Worm (Caenorhabditis elegans) whole organism, L2 larva: ENCODE results near the gene ZC168.2.

Source experiments
- C34F6.9 ChIP-seq: fragments of 150-350 bp; optimal IDR thresholded peaks from 2 replicates; lab custom pipeline; 2014; ENCODE audit warnings: missing biosample characterization, missing genetic modification characterization
- F13H6.1 ChIP-seq: sonication (generic microtip); optimal IDR thresholded peaks from 2 replicates; lab custom pipeline; 2016; ENCODE audit warnings: missing genetic modification characterization, missing compliant biosample characterization
- R02D3.7 ChIP-seq: fragments of 150-350 bp; optimal IDR thresholded peaks from 2 replicates; lab custom pipeline; 2014; ENCODE audit warnings: missing biosample characterization, missing genetic modification characterization
- ZK546.5 ChIP-seq: sonication (generic microtip); optimal IDR thresholded peaks from 2 replicates; lab custom pipeline; 2017; ENCODE audit warnings: missing biosample characterization, missing genetic modification characterization
- alr-1 ChIP-seq: fragments of 150-350 bp; optimal IDR thresholded peaks from 2 replicates; lab custom pipeline; 2014; ENCODE audit warnings: missing biosample characterization, missing genetic modification characterization
- aly-2 ChIP-seq: fragments of 150-350 bp; optimal IDR thresholded peaks from 2 replicates; lab custom pipeline; 2014; ENCODE audit warnings: missing biosample characterization, missing genetic modification characterization
- ama-1 ChIP-seq: fragments of 150-350 bp; optimal IDR thresholded peaks from 2 replicates; lab custom pipeline; 2018; ENCODE audit warnings: inconsistent platforms
- blmp-1 ChIP-seq: sonication (generic microtip); optimal IDR thresholded peaks from 2 replicates; lab custom pipeline; 2017; ENCODE audit warnings: missing genetic modification characterization, mild to moderate bottlenecking, missing compliant biosample characterization, antibody characterized with exemption, moderate library complexity; ENCODE audit not compliant: insufficient read depth
- ceh-16 ChIP-seq: fragments of 150-350 bp; optimal IDR thresholded peaks from 2 replicates; lab custom pipeline; 2014; ENCODE audit warnings: missing biosample characterization, missing genetic modification characterization
- ceh-82 ChIP-seq: fragments of 150-350 bp; optimal IDR thresholded peaks from 2 replicates; lab custom pipeline; 2014; ENCODE audit warnings: missing biosample characterization, missing genetic modification characterization
- crh-2 ChIP-seq: sonication (generic microtip); optimal IDR thresholded peaks from 2 replicates; lab custom pipeline; 2017; ENCODE audit warnings: missing biosample characterization, missing genetic modification characterization
- dmd-4 ChIP-seq: sonication (generic microtip); optimal IDR thresholded peaks from 2 replicates; lab custom pipeline; 2017; ENCODE audit warnings: missing biosample characterization, missing genetic modification characterization
- egl-27 ChIP-seq: sonication (generic microtip); optimal IDR thresholded peaks from 3 replicates; lab custom pipeline; 2017; ENCODE audit warnings: missing biosample characterization, missing genetic modification reagents, missing genetic modification characterization
- elt-1 ChIP-seq: fragments of 150-350 bp; optimal IDR thresholded peaks from 2 replicates; lab custom pipeline; 2014; ENCODE audit warnings: missing biosample characterization, missing genetic modification characterization
- elt-3 ChIP-seq: sonication (generic microtip); optimal IDR thresholded peaks from 2 replicates; lab custom pipeline; 2017; ENCODE audit warnings: missing biosample characterization, missing genetic modification characterization
- fos-1 ChIP-seq: fragments of 150-350 bp; optimal IDR thresholded peaks from 2 replicates; lab custom pipeline; 2014; ENCODE audit warnings: missing biosample characterization, missing genetic modification characterization
- gmeb-1 ChIP-seq: fragments of 150-350 bp; optimal IDR thresholded peaks from 2 replicates; lab custom pipeline; 2014; ENCODE audit warnings: missing biosample characterization, missing genetic modification characterization
- lin-11 ChIP-seq: fragments of 150-350 bp; sonication (generic microtip); optimal IDR thresholded peaks from 2 replicates; lab custom pipeline; 2014; ENCODE audit warnings: missing biosample characterization, missing genetic modification characterization, inconsistent platforms, mixed read lengths
- lin-13 ChIP-seq: fragments of 150-350 bp; optimal IDR thresholded peaks from 2 replicates; lab custom pipeline; 2014; ENCODE audit warnings: missing biosample characterization, missing genetic modification reagents, missing genetic modification characterization
- lin-39 ChIP-seq: fragments of 150-350 bp; optimal IDR thresholded peaks from 2 replicates; lab custom pipeline; 2014; ENCODE audit warnings: missing biosample characterization, missing genetic modification reagents, missing genetic modification characterization
- lsy-2 ChIP-seq, 2 experiments: fragments of 150-350 bp in 1 of 2; sonication (generic microtip) in 1 of 2; optimal IDR thresholded peaks; 2 replicates each; lab custom pipeline; 2014 to 2017; ENCODE audit warnings: missing biosample characterization in 2 of 2, missing genetic modification characterization in 2 of 2
- mab-5 ChIP-seq: fragments of 150-350 bp; optimal IDR thresholded peaks from 2 replicates; lab custom pipeline; 2014; ENCODE audit warnings: missing biosample characterization, missing genetic modification characterization
- mdl-1 ChIP-seq, 2 experiments: fragments of 150-350 bp in 1 of 2; sonication (generic microtip) in 1 of 2; optimal IDR thresholded peaks; 2 replicates each; lab custom pipeline; 2017; ENCODE audit warnings: missing biosample characterization in 2 of 2, missing genetic modification characterization in 2 of 2
- nhr-10 ChIP-seq: sonication (generic microtip); optimal IDR thresholded peaks from 2 replicates; lab custom pipeline; 2017; ENCODE audit warnings: missing biosample characterization, missing genetic modification characterization
- nhr-12 ChIP-seq: fragments of 150-350 bp; optimal IDR thresholded peaks from 2 replicates; lab custom pipeline; 2014; ENCODE audit warnings: missing biosample characterization, missing genetic modification characterization
- nhr-23 ChIP-seq: fragments of 150-350 bp; optimal IDR thresholded peaks from 2 replicates; lab custom pipeline; 2014; ENCODE audit warnings: missing biosample characterization, missing genetic modification reagents, missing genetic modification characterization
- nhr-237 ChIP-seq: fragments of 150-350 bp; optimal IDR thresholded peaks from 2 replicates; lab custom pipeline; 2014; ENCODE audit warnings: missing biosample characterization, missing genetic modification characterization
- nhr-25 ChIP-seq: fragments of 150-350 bp; sonication (generic microtip); optimal IDR thresholded peaks from 3 replicates; lab custom pipeline; 2014; ENCODE audit warnings: missing biosample characterization, missing genetic modification characterization
- nhr-6 ChIP-seq: fragments of 150-350 bp; optimal IDR thresholded peaks from 2 replicates; lab custom pipeline; 2014; ENCODE audit warnings: missing biosample characterization, missing genetic modification characterization
- nhr-77 ChIP-seq: fragments of 150-350 bp; optimal IDR thresholded peaks from 2 replicates; lab custom pipeline; 2014; ENCODE audit warnings: missing biosample characterization, missing genetic modification characterization
- peb-1 ChIP-seq: fragments of 150-350 bp; optimal IDR thresholded peaks from 2 replicates; lab custom pipeline; 2014; ENCODE audit warnings: missing biosample characterization, missing genetic modification characterization
- sem-4 ChIP-seq: fragments of 150-350 bp; optimal IDR thresholded peaks from 2 replicates; lab custom pipeline; 2014; ENCODE audit warnings: missing biosample characterization, missing genetic modification reagents, missing genetic modification characterization
- skn-1 ChIP-seq: sonication (generic microtip); optimal IDR thresholded peaks from 2 replicates; lab custom pipeline; 2017; ENCODE audit warnings: missing biosample characterization, missing genetic modification characterization
- sma-3 ChIP-seq: sonication (generic microtip); optimal IDR thresholded peaks from 2 replicates; lab custom pipeline; 2016; ENCODE audit warnings: missing genetic modification reagents, missing genetic modification characterization, missing compliant biosample characterization
- sma-9 ChIP-seq, 2 experiments: fragments of 150-350 bp in 1 of 2; sonication (generic microtip) in 1 of 2; optimal IDR thresholded peaks; 2 replicates each; lab custom pipeline; 2014 to 2016; ENCODE audit warnings: missing genetic modification characterization in 2 of 2, mild to moderate bottlenecking in 1 of 2, missing biosample characterization in 1 of 2, missing compliant biosample characterization in 1 of 2, missing genetic modification reagents in 1 of 2, moderate library complexity in 1 of 2
- unc-39 ChIP-seq: fragments of 150-350 bp; optimal IDR thresholded peaks from 2 replicates; lab custom pipeline; 2014; ENCODE audit warnings: missing biosample characterization, missing genetic modification characterization
- unc-55 ChIP-seq: fragments of 150-350 bp; sonication (generic microtip); optimal IDR thresholded peaks from 3 replicates; lab custom pipeline; 2014; ENCODE audit warnings: missing biosample characterization, missing genetic modification reagents, missing genetic modification characterization
- unc-62 ChIP-seq: fragments of 150-350 bp; optimal IDR thresholded peaks from 2 replicates; lab custom pipeline; 2014; ENCODE audit warnings: missing biosample characterization, missing genetic modification reagents, missing genetic modification characterization
- zag-1 ChIP-seq: fragments of 150-350 bp; optimal IDR thresholded peaks from 2 replicates; lab custom pipeline; 2014; ENCODE audit warnings: missing biosample characterization, missing genetic modification characterization
- ztf-1 ChIP-seq: fragments of 200-800 bp; sonication (Bioruptor generic); conservative IDR thresholded peaks from 2 replicates; pipeline ENCODE4 v1.3.6; 2022; ENCODE audit warnings: missing genetic modification characterization, missing compliant biosample characterization
- ztf-11 ChIP-seq: sonication (generic microtip); optimal IDR thresholded peaks from 2 replicates; lab custom pipeline; 2017; ENCODE audit warnings: missing biosample characterization, missing genetic modification characterization
- ztf-4 ChIP-seq: fragments of 150-350 bp; optimal IDR thresholded peaks from 2 replicates; lab custom pipeline; 2014; ENCODE audit warnings: missing biosample characterization, missing genetic modification characterization

ZC168.2 gene

DNA sequence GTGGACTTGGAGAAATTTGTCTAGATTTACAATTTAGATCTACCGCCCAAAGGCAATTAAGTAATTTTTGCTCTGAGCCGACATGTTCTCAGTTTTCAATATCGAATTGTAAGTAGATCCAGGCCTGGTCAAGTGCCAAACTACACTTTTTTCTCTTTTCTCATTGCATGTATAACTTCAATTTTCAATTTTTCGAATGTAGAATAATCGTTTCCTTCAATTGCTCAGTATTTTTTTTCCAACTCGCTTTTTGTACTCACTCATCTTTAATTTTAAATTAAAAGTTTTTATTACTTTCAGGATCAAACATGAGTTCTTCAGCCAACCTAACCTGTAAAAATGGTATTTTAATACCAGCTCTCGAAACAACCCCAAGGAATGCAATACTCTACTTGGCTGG is 11.5 kb upstream of the ZC168.2 start, which contains the start of gene ncx-3:
ncx-3 (plus strand) TSS at position 301 of the 400 bp plus-strand sequence.
- TF ChIP-seq C34F6.9 (tag; lab: Kevin White, UChicago): no peak
- no peak for TF ChIP-seq elt-3 (tag; lab: Kevin White, UChicago)
- no peak for TF ChIP-seq blmp-1 (tag; lab: Kevin White, UChicago)
- TF ChIP-seq nhr-12: no peak
- no peak for TF ChIP-seq ZK546.5 (tag; lab: Kevin White, UChicago)
- no peak for TF ChIP-seq elt-1 (tag; lab: Kevin White, UChicago)
- no peak for TF ChIP-seq nhr-10 (tag; lab: Kevin White, UChicago)
- TF ChIP-seq nhr-77 (tag; lab: Kevin White, UChicago): no peak
- TF ChIP-seq mab-5 (tag; lab: Kevin White, UChicago): no peak
- no peak for TF ChIP-seq lin-13 (GFP tag; lab: Kevin White, UChicago)
- TF ChIP-seq alr-1 (tag; lab: Kevin White, UChicago): no peak
- TF ChIP-seq F13H6.1 (tag; lab: Kevin White, UChicago): no peak
- no peak for TF ChIP-seq ceh-82
- no peak for TF ChIP-seq fos-1
- no peak for TF ChIP-seq skn-1 (tag; lab: Kevin White, UChicago)
- TF ChIP-seq egl-27 (tag; lab: Kevin White, UChicago): no peak
- TF ChIP-seq ceh-16 (tag; lab: Kevin White, UChicago): no peak
- no peak for TF ChIP-seq nhr-237 (tag; lab: Kevin White, UChicago)
- TF ChIP-seq mdl-1 (tag; optimal IDR thresholded peaks at IDR 0.05; lab: Kevin White, UChicago): no peak

DNA sequence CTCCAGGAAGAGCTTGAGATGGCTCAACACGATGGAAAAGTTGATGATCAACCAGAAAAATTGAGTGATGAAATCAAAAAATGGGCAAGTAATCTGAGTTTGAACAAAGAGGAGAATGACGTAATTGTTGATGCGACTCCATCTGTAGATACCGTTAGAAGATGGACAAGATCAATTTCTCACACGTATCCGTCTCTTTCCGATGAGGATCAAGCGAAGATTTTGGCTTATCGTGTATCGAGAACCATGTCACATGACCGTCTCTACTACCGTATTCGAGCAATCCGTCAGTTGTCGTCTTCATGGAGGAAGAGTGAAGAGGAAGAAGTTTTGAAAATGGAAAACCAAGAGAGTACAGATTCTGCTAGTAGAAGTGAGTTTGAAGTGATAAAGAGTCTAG is 9.8 kb upstream of the ZC168.2 start:
- TF ChIP-seq elt-1 (tag; lab: Kevin White, UChicago) (peak; percentile 25), aly-2 (tag; lab: Kevin White, UChicago) (no peak), nhr-237 (tag; lab: Kevin White, UChicago) (no peak)

DNA sequence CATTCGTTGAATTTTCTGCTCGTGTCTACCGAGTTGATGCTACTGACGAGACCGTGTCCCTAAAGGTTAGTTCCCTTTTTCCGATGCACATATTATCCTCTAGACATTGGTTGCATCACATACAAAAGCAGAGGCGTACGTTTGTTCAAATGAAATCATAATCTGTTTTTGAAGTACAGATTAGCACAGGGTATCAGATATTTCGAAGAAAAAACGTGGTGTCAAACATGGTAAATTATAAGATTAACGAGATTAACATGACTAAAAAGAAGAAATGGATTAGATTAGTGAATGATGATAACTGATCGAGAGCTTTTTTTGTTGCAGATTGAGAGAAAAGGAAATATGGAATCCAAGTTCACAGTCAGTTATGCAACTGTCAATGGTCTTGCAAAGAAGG is 9.0 kb upstream of the ZC168.2 start:
- TF ChIP-seq ama-1 (no peak), ztf-11 (no peak), unc-62 (GFP tag; lab: Kevin White, UChicago) (no peak), nhr-237 (tag; lab: Kevin White, UChicago) (no peak), blmp-1 (tag; lab: Kevin White, UChicago) (no peak), dmd-4 (tag; lab: Kevin White, UChicago) (no peak), sma-3 (GFP tag; lab: Kevin White, UChicago) (no peak), nhr-25 (tag; lab: Kevin White, UChicago) (no peak), lin-13 (GFP tag; lab: Kevin White, UChicago) (no peak), nhr-6 (tag; lab: Kevin White, UChicago) (no peak), nhr-23 (tag; lab: Kevin White, UChicago) (no peak), unc-39 (no peak), lin-39 (tag; lab: Kevin White, UChicago) (no peak), ZK546.5 (tag; lab: Kevin White, UChicago) (no peak)

ce11 chrIV:10734527-10735436 is 6.9 kb downstream of the ZC168.2 start, which contains the start of the genes orc-5 and cyb-1:
orc-5 (minus strand) TSS chrIV:10734588.
cyb-1 (plus strand) TSS chrIV:10735216.
- TF ChIP-seq sma-9 (GFP tag; optimal IDR thresholded peaks at IDR 0.05; lab: Kevin White, UChicago) (peak; percentile 78), sma-9 (tag; optimal IDR thresholded peaks at IDR 0.05; lab: Kevin White, UChicago) (no peak), R02D3.7 (tag; lab: Kevin White, UChicago) (no peak), gmeb-1 (tag; lab: Kevin White, UChicago) (peak; percentile 98), ama-1 (no peak), unc-39 (no peak), unc-62 (GFP tag; lab: Kevin White, UChicago) (no peak), C34F6.9 (tag; lab: Kevin White, UChicago) (peak; percentile 77), blmp-1 (tag; lab: Kevin White, UChicago) (peak; percentile 9), lsy-2 (tag; optimal IDR thresholded peaks at IDR 0.05; lab: Kevin White, UChicago) (peak in 1 of 2 experiments; percentile 89), zag-1 (tag; lab: Kevin White, UChicago) (no peak), ztf-4 (tag; lab: Kevin White, UChicago) (peak; percentile 42), nhr-237 (tag; lab: Kevin White, UChicago) (no peak), elt-3 (tag; lab: Kevin White, UChicago) (no peak), nhr-23 (tag; lab: Kevin White, UChicago) (no peak), ztf-1 (GFP tag; lab: Robert Waterston, UW) (no peak), lin-13 (GFP tag; lab: Kevin White, UChicago) (no peak), sem-4 (tag; lab: Kevin White, UChicago) (peak; percentile 25), egl-27 (tag; lab: Kevin White, UChicago) (no peak), mdl-1 (tag; optimal IDR thresholded peaks at IDR 0.05; lab: Kevin White, UChicago) (peak in 1 of 2 experiments; percentile 19), fos-1 (peak; percentile 5), crh-2 (tag; lab: Kevin White, UChicago) (peak; percentile 88), nhr-10 (tag; lab: Kevin White, UChicago) (no peak), peb-1 (tag; lab: Kevin White, UChicago) (no peak), nhr-25 (tag; lab: Kevin White, UChicago) (peak; percentile 67), skn-1 (tag; lab: Kevin White, UChicago) (no peak), dmd-4 (tag; lab: Kevin White, UChicago) (no peak), mab-5 (tag; lab: Kevin White, UChicago) (peak; percentile 59), ztf-11 (no peak), unc-55 (peak; percentile 93), lin-11 (peak; percentile 59)
